Worm (Caenorhabditis elegans): ENCODE data around the gene dpy-17.

dpy-17 gene

ce11 chrIII:5124385-5124784 lies 17.3 kb downstream of the dpy-17 start:
- TF ChIP-seq him-1 (tag; optimal IDR thresholded peaks at IDR 0.05) (no peak), dao-5 (tag; optimal IDR thresholded peaks at IDR 0.05) (no peak), W03F9.2 (tag; optimal IDR thresholded peaks at IDR 0.05) (no peak)

ce11 chrIII:5125759-5126158 lies 18.6 kb downstream of the dpy-17 start:
- TF ChIP-seq him-1 (tag; optimal IDR thresholded peaks at IDR 0.05) (no peak), W03F9.2 (tag; optimal IDR thresholded peaks at IDR 0.05) (no peak), dao-5 (tag; optimal IDR thresholded peaks at IDR 0.05) (no peak)

- no peak for TF ChIP-seq him-1 (tag; optimal IDR thresholded peaks at IDR 0.05)
Observed at ce11 chrIII:5126988-5127387, 19.9 kb downstream of the dpy-17 start.

- TF ChIP-seq him-1 (tag; optimal IDR thresholded peaks at IDR 0.05) (no peak), dao-5 (tag; optimal IDR thresholded peaks at IDR 0.05) (no peak), W03F9.2 (tag; optimal IDR thresholded peaks at IDR 0.05) (no peak)
Observed at ce11 chrIII:5129261-5129660, 22.1 kb downstream of the dpy-17 start.

- TF ChIP-seq W03F9.2 (tag; optimal IDR thresholded peaks at IDR 0.05), result no peak
- no peak for TF ChIP-seq him-1 (tag; optimal IDR thresholded peaks at IDR 0.05)
- no peak for TF ChIP-seq dao-5 (tag; optimal IDR thresholded peaks at IDR 0.05)
Observed at ce11 chrIII:5130654-5131053, 23.5 kb downstream of the dpy-17 start.

- no peak for TF ChIP-seq W03F9.2 (tag; optimal IDR thresholded peaks at IDR 0.05)
- no peak for TF ChIP-seq him-1 (tag; optimal IDR thresholded peaks at IDR 0.05)
- no peak for TF ChIP-seq dao-5 (tag; optimal IDR thresholded peaks at IDR 0.05)
Observed at ce11 chrIII:5134506-5134905, 27.4 kb downstream of the dpy-17 start.

- TF ChIP-seq him-1 (tag; optimal IDR thresholded peaks at IDR 0.05) (no peak), W03F9.2 (tag; optimal IDR thresholded peaks at IDR 0.05) (no peak), dao-5 (tag; optimal IDR thresholded peaks at IDR 0.05) (no peak)
Observed at ce11 chrIII:5136033-5136597, 29.0 kb downstream of the dpy-17 start, which contains the start of gene tbx-2. tbx-2 (minus strand) TSS chrIII:5136296.

ce11 chrIII:5137099-5137498 lies 30.0 kb downstream of the dpy-17 start:
- TF ChIP-seq dao-5 (tag; optimal IDR thresholded peaks at IDR 0.05), result no peak
- no peak for TF ChIP-seq him-1 (tag; optimal IDR thresholded peaks at IDR 0.05)
- no peak for TF ChIP-seq W03F9.2 (tag; optimal IDR thresholded peaks at IDR 0.05)

ce11 chrIII:5137685-5138084 lies 30.6 kb downstream of the dpy-17 start:
- no peak for TF ChIP-seq W03F9.2 (tag; optimal IDR thresholded peaks at IDR 0.05)

- no peak for TF ChIP-seq dao-5 (tag; optimal IDR thresholded peaks at IDR 0.05)
- no peak for TF ChIP-seq W03F9.2 (tag; optimal IDR thresholded peaks at IDR 0.05)
- no peak for TF ChIP-seq him-1 (tag; optimal IDR thresholded peaks at IDR 0.05)
Observed at ce11 chrIII:5138940-5139533, 31.9 kb downstream of the dpy-17 start.

- TF ChIP-seq him-1 (tag; optimal IDR thresholded peaks at IDR 0.05), result no peak
- no peak for TF ChIP-seq W03F9.2 (tag; optimal IDR thresholded peaks at IDR 0.05)
- no peak for TF ChIP-seq dao-5 (tag; optimal IDR thresholded peaks at IDR 0.05)
Observed at ce11 chrIII:5139768-5140167, 32.6 kb downstream of the dpy-17 start.

ce11 chrIII:5140559-5140958 lies 33.4 kb downstream of the dpy-17 start:
- TF ChIP-seq dao-5 (tag; optimal IDR thresholded peaks at IDR 0.05) (no peak), W03F9.2 (tag; optimal IDR thresholded peaks at IDR 0.05) (no peak), him-1 (tag; optimal IDR thresholded peaks at IDR 0.05) (no peak)

- TF ChIP-seq dao-5 (tag; optimal IDR thresholded peaks at IDR 0.05) (no peak), him-1 (tag; optimal IDR thresholded peaks at IDR 0.05) (no peak), W03F9.2 (tag; optimal IDR thresholded peaks at IDR 0.05) (no peak)
Observed at ce11 chrIII:5141935-5142334, 34.8 kb downstream of the dpy-17 start.

ce11 chrIII:5143520-5143919 lies 36.4 kb downstream of the dpy-17 start:
- no peak for TF ChIP-seq dao-5 (tag; optimal IDR thresholded peaks at IDR 0.05)
- TF ChIP-seq him-1 (tag; optimal IDR thresholded peaks at IDR 0.05), result no peak
- no peak for TF ChIP-seq W03F9.2 (tag; optimal IDR thresholded peaks at IDR 0.05)

ce11 chrIII:5144169-5144568 lies 37.0 kb downstream of the dpy-17 start:
- TF ChIP-seq dao-5 (tag; optimal IDR thresholded peaks at IDR 0.05) (no peak), W03F9.2 (tag; optimal IDR thresholded peaks at IDR 0.05) (no peak)
